Worm (Caenorhabditis elegans): ENCODE data around the gene Y38F1A.1.

DNA sequence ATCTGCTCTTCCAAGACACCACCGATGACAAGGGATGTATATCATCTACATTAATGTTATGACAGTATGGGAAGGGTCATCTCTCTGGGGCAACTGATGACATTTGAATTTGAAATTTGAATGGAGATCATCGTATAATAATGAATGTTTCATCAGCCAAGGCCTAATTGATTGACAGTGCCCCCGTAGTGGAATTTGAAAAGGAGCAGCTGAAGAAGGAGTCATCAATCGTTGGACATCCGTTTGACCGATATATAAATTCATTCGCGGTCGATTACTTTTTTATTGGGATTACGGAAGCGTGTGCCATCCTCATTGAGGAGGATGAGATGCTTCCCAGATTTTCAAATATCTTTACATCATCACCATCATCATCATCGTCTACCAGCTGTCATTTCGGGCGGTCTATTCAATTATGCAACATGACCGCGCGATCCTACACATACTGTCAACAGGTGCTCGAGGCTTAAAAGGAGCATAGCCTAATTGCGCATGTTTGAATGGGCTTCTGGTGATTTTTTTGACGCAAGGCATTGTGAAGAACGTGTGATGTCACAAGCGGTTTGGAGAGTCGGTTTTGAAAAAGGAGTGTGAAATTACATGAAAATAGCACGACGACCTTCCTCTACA, 36.5 kb upstream of the Y38F1A.1 start:
- TF ChIP-seq T22C8.4 (GFP tag; IDR thresholded peaks at IDR 0.05) (no peak), med-1 (GFP tag; optimal IDR thresholded peaks at IDR 0.05; ENCODE audit: insufficient read depth) (no peak)

Data from whole organism, midembryonic.